Fruit fly (Drosophila melanogaster) whole organism, prepupa: ENCODE data around the gene Mer.
A peak's percentile ranks its signal among the peaks of the same experiment; 100 is the strongest.

Experiments
- CG11294 ChIP-seq: fragments of 200-800 bp; sonication (Bioruptor generic); IDR thresholded peaks from 2 replicates; pipeline ENCODE4 v1.3.6; 2022; ENCODE audit warnings: missing biosample characterization, missing genetic modification characterization
- CG1621 ChIP-seq: fragments of 200-800 bp; sonication (Bioruptor generic); optimal IDR thresholded peaks from 3 replicates; lab custom pipeline; 2018; ENCODE audit warnings: missing biosample characterization, mild to moderate bottlenecking, missing genetic modification characterization
- CG34406 ChIP-seq: fragments of 200-800 bp; sonication (Bioruptor generic); optimal IDR thresholded peaks from 3 replicates; lab custom pipeline; 2016; ENCODE audit warnings: missing biosample characterization, missing genetic modification characterization
- CG6163 ChIP-seq: fragments of 200-800 bp; sonication (Bioruptor generic); IDR thresholded peaks from 3 replicates; pipeline ENCODE4 v1.3.6; 2022; ENCODE audit warnings: missing biosample characterization, missing genetic modification characterization
- CG8119 ChIP-seq: fragments of 200-800 bp; sonication (Bioruptor generic); IDR thresholded peaks from 3 replicates; pipeline ENCODE4 v1.3.6; 2022; ENCODE audit warnings: missing biosample characterization, missing genetic modification characterization
- CG8632 ChIP-seq: fragments of 200-800 bp; sonication (Bioruptor generic); optimal IDR thresholded peaks from 3 replicates; lab custom pipeline; 2016; ENCODE audit warnings: missing biosample characterization, missing genetic modification characterization
- Eip75B ChIP-seq: fragments of 200-800 bp; sonication (Bioruptor generic); optimal IDR thresholded peaks from 3 replicates; lab custom pipeline; 2016; ENCODE audit warnings: missing biosample characterization, missing genetic modification characterization
- Met ChIP-seq: fragments of 200-800 bp; sonication (Bioruptor generic); optimal IDR thresholded peaks from 3 replicates; lab custom pipeline; 2016; ENCODE audit warnings: missing biosample characterization, missing genetic modification characterization
- fkh ChIP-seq: fragments of 200-800 bp; sonication (Bioruptor generic); optimal IDR thresholded peaks from 3 replicates; lab custom pipeline; 2017; ENCODE audit warnings: missing biosample characterization, mild to moderate bottlenecking, missing genetic modification characterization, moderate library complexity
- net ChIP-seq: fragments of 200-800 bp; sonication (Bioruptor generic); optimal IDR thresholded peaks from 3 replicates; lab custom pipeline; 2016; ENCODE audit warnings: missing biosample characterization, missing genetic modification characterization

DNA sequence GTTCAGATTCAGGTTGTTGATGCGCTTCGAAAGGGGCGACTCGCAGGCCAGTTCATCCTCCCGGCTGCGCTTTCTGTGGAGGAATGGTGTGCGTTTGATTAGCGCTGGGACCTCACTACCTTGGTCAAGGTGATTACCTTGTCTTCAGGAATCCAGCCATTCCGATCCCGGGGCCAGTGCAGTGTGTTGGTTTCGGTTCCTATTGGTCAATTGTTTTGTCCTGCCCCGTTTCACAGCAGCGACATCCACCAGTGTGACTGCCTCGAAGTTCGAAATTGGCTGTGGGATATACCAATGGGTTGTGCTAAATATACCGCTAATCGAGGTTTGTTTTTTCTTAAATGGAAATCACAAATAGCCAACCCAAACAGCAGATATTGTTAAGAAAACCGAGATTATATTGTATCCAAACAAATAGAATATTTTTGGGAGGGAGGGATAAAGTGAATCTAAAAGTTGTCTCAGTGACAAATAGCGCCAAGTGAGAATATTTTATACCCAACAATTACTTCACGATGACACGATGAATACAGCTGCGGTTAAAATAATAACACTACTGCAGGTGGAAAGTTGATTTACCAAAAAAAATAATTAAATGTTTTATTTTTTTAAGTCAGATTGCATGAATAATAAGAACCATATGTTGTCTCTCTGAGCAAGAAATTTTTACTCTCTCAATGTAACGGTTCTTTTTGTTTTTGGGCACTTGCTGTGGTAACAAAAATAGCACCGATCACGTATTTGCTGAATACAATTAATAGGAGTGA lies 1.7 kb upstream of the Mer start, which contains the start of gene CG14229:
- TF ChIP-seq Met (GFP tag; lab: Kevin White, UChicago) (peak; percentile 29), fkh (GFP tag; lab: Kevin White, UChicago) (no peak), Eip75B (GFP tag; lab: Kevin White, UChicago) (no peak), CG6163 (peak; percentile 66), net (no peak), CG8632 (GFP tag; lab: Kevin White, UChicago) (peak; percentile 27), CG1621 (no peak), CG11294 (GFP tag; lab: Robert Waterston, UW) (no peak), CG8119 (GFP tag; lab: Robert Waterston, UW) (peak; percentile 35; the same call in 1 of the 3 replicates), CG34406 (GFP tag; lab: Kevin White, UChicago) (peak; percentile 49)
